Fruit fly (Drosophila melanogaster) whole organism, embryonic: Measurements from ENCODE around the gene CG9044.

Experiments used
- Atf6 ChIP-seq: fragments of 200-800 bp; sonication (Bioruptor generic); IDR thresholded peaks from 2 replicates; pipeline ENCODE4 v1.3.6; 2022; ENCODE audit warnings: missing biosample characterization, missing genetic modification characterization
- B-H2 ChIP-seq: fragments of 200-800 bp; sonication (Bioruptor generic); optimal IDR thresholded peaks from 2 replicates; lab custom pipeline; 2018; ENCODE audit warnings: missing biosample characterization, mild to moderate bottlenecking, missing genetic modification characterization
- CG11085 ChIP-seq: fragments of 200-800 bp; sonication (Bioruptor generic); IDR thresholded peaks from 2 replicates; pipeline ENCODE4 v1.3.6; 2022; ENCODE audit warnings: missing biosample characterization, missing genetic modification characterization
- CG11093 ChIP-seq: fragments of 200-800 bp; sonication (Bioruptor generic); IDR thresholded peaks from 3 replicates; pipeline ENCODE4 v1.3.6; 2022; ENCODE audit warnings: missing biosample characterization, missing genetic modification characterization
- CG11247 ChIP-seq: fragments of 200-800 bp; sonication (Bioruptor generic); IDR thresholded peaks from 2 replicates; pipeline ENCODE4 v1.3.6; 2022; ENCODE audit warnings: missing biosample characterization, missing genetic modification characterization
- CG11456 ChIP-seq: fragments of 200-800 bp; sonication (Bioruptor generic); IDR thresholded peaks from 3 replicates; pipeline ENCODE4 v1.3.6; 2022; ENCODE audit warnings: missing biosample characterization, missing genetic modification characterization
- CG1602 ChIP-seq: fragments of 200-800 bp; sonication (Bioruptor generic); optimal IDR thresholded peaks from 3 replicates; lab custom pipeline; 2016; ENCODE audit warnings: missing biosample characterization, missing genetic modification characterization
- CG1603 ChIP-seq: fragments of 200-800 bp; sonication (Bioruptor generic); optimal IDR thresholded peaks from 2 replicates; lab custom pipeline; 2019; ENCODE audit warnings: missing biosample characterization, mild to moderate bottlenecking, missing genetic modification characterization, moderate library complexity
- CG16813 ChIP-seq: fragments of 200-800 bp; sonication (Bioruptor generic); IDR thresholded peaks from 3 replicates; pipeline ENCODE4 v1.3.6; 2022; ENCODE audit warnings: missing biosample characterization, missing genetic modification characterization; ENCODE audit not compliant: partially characterized antibody
- CG16815 ChIP-seq: fragments of 200-800 bp; sonication (Bioruptor generic); optimal IDR thresholded peaks from 3 replicates; lab custom pipeline; 2017; ENCODE audit warnings: missing biosample characterization, mild to moderate bottlenecking, missing genetic modification characterization
- CG1832 ChIP-seq: fragments of 200-800 bp; sonication (Bioruptor generic); optimal IDR thresholded peaks from 2 replicates; lab custom pipeline; 2017; ENCODE audit warnings: missing biosample characterization, mild to moderate bottlenecking, missing genetic modification characterization, inconsistent platforms
- CG3726 ChIP-seq: fragments of 200-800 bp; sonication (Bioruptor generic); IDR thresholded peaks from 3 replicates; pipeline ENCODE4, ENCODE4 v1.3.6; 2022; ENCODE audit warnings: missing biosample characterization, missing genetic modification characterization
- CG3847 ChIP-seq: fragments of 200-800 bp; sonication (Bioruptor generic); IDR thresholded peaks from 2 replicates; pipeline ENCODE4 v1.3.6; 2022; ENCODE audit warnings: missing biosample characterization, missing genetic modification characterization
- CG42726 ChIP-seq: fragments of 200-800 bp; sonication (Bioruptor generic); IDR thresholded peaks from 2 replicates; pipeline ENCODE4 v1.3.6; 2022; ENCODE audit warnings: missing biosample characterization, missing genetic modification characterization; ENCODE audit not compliant: partially characterized antibody
- CG6272 ChIP-seq: fragments of 200-800 bp; sonication (Bioruptor generic); IDR thresholded peaks from 2 replicates; pipeline ENCODE4 v1.3.6; 2022; ENCODE audit warnings: missing biosample characterization, missing genetic modification characterization
- CG7357 ChIP-seq: fragments of 200-800 bp; sonication (Bioruptor generic); IDR thresholded peaks from 3 replicates; pipeline ENCODE4 v1.3.6; 2022; ENCODE audit warnings: missing biosample characterization, missing genetic modification characterization
- CG8089 ChIP-seq: fragments of 200-800 bp; sonication (Bioruptor generic); optimal IDR thresholded peaks from 3 replicates; lab custom pipeline; 2016; ENCODE audit warnings: missing biosample characterization, missing genetic modification characterization
- CG9437 ChIP-seq: fragments of 200-800 bp; sonication (Bioruptor generic); optimal IDR thresholded peaks from 2 replicates; lab custom pipeline; 2018; ENCODE audit warnings: missing biosample characterization, mild to moderate bottlenecking, missing genetic modification characterization
- D19B ChIP-seq: fragments of 200-800 bp; sonication (Bioruptor generic); optimal IDR thresholded peaks from 2 replicates; lab custom pipeline; 2017; ENCODE audit warnings: missing biosample characterization, mild to moderate bottlenecking, missing genetic modification characterization
- Deaf1 ChIP-seq: fragments of 200-800 bp; optimal IDR thresholded peaks from 3 replicates; lab custom pipeline; 2019; ENCODE audit warnings: missing biosample characterization, mild to moderate bottlenecking, missing genetic modification characterization, moderate library complexity
- Ets65A ChIP-seq: fragments of 200-800 bp; sonication (Bioruptor generic); peaks from one replicate; lab custom pipeline; 2016; ENCODE audit warnings: missing biosample characterization, missing genetic modification characterization
- Fer3 ChIP-seq: fragments of 200-800 bp; sonication (Bioruptor generic); optimal IDR thresholded peaks from 2 replicates; lab custom pipeline; 2018; ENCODE audit warnings: missing biosample characterization, mild to moderate bottlenecking, missing genetic modification characterization, moderate library complexity
- HLH4C ChIP-seq: fragments of 200-800 bp; sonication (Bioruptor generic); IDR thresholded peaks from 3 replicates; pipeline ENCODE4 v1.3.6; 2022; ENCODE audit warnings: missing biosample characterization, missing genetic modification characterization; ENCODE audit not compliant: partially characterized antibody
- Hsf ChIP-seq: fragments of 200-800 bp; sonication (Bioruptor generic); optimal IDR thresholded peaks from 3 replicates; lab custom pipeline; 2016; ENCODE audit warnings: missing biosample characterization, missing genetic modification characterization
- Jarid2 ChIP-seq: fragments of 200-800 bp; sonication (Bioruptor generic); optimal IDR thresholded peaks from 3 replicates; lab custom pipeline; 2017; ENCODE audit warnings: mild to moderate bottlenecking, missing biosample characterization, missing genetic modification reagents, missing genetic modification characterization
- Lhr ChIP-seq: fragments of 200-800 bp; sonication (Bioruptor generic); optimal IDR thresholded peaks from 3 replicates; lab custom pipeline; 2017; ENCODE audit warnings: mild to moderate bottlenecking, missing biosample characterization, missing genetic modification reagents, missing genetic modification characterization
- MESR4 ChIP-seq: fragments of 200-800 bp; sonication (Bioruptor generic); optimal IDR thresholded peaks from 2 replicates; lab custom pipeline; 2018; ENCODE audit warnings: missing biosample characterization, mild to moderate bottlenecking, missing genetic modification characterization, moderate library complexity
- Rx ChIP-seq: fragments of 200-800 bp; sonication (Bioruptor generic); IDR thresholded peaks from 2 replicates; pipeline ENCODE4 v1.3.6; 2022; ENCODE audit warnings: missing biosample characterization, missing genetic modification characterization
- Sry-β ChIP-seq: fragments of 200-800 bp; sonication (Bioruptor generic); optimal IDR thresholded peaks from 2 replicates; lab custom pipeline; 2018; ENCODE audit warnings: missing biosample characterization, mild to moderate bottlenecking, missing genetic modification characterization, moderate library complexity
- Trl ChIP-seq, 3 experiments: fragments of >200 bp in 2 of 3; fragments of 200-800 bp in 1 of 3; sonication (Bioruptor generic) in 1 of 3; optimal IDR thresholded peaks; 2 replicates in 1 of 3; 3 replicates in 2 of 3; lab custom pipeline; 2016 to 2017; ENCODE audit warnings: missing biosample characterization in 1 of 3, missing genetic modification characterization in 1 of 3
- abd-A ChIP-seq: fragments of 200-800 bp; sonication (Bioruptor generic); optimal IDR thresholded peaks from 3 replicates; lab custom pipeline; 2019; ENCODE audit warnings: missing biosample characterization, mild to moderate bottlenecking, missing genetic modification characterization, moderate library complexity
- ato ChIP-seq: fragments of 200-800 bp; sonication (Bioruptor generic); IDR thresholded peaks from 2 replicates; pipeline ENCODE4 v1.3.6; 2022; ENCODE audit warnings: missing biosample characterization, missing genetic modification characterization; ENCODE audit not compliant: partially characterized antibody
- bowl ChIP-seq: fragments of 200-800 bp; sonication (Bioruptor generic); IDR thresholded peaks from 2 replicates; pipeline ENCODE4 v1.3.6; 2022; ENCODE audit warnings: missing biosample characterization, missing genetic modification characterization
- cad ChIP-seq: fragments of >200 bp; optimal IDR thresholded peaks from 2 replicates; lab custom pipeline; 2017; ENCODE audit warnings: missing biosample characterization, missing genetic modification characterization
- cg ChIP-seq: fragments of 200-800 bp; sonication (Bioruptor generic); optimal IDR thresholded peaks from 3 replicates; lab custom pipeline; 2019; ENCODE audit warnings: missing biosample characterization, mild to moderate bottlenecking, missing genetic modification characterization, moderate library complexity
- chinmo ChIP-seq: fragments of 200-800 bp; sonication (Bioruptor generic); IDR thresholded peaks from 4 replicates; pipeline ENCODE4 v1.3.6; 2022; ENCODE audit warnings: missing biosample characterization, missing genetic modification characterization; ENCODE audit not compliant: partially characterized antibody
- crol ChIP-seq: fragments of 200-800 bp; sonication (Bioruptor generic); IDR thresholded peaks from 2 replicates; pipeline ENCODE4 v1.3.6; 2022; ENCODE audit warnings: missing biosample characterization, missing genetic modification characterization
- ewg ChIP-seq: fragments of 200-800 bp; sonication (Bioruptor generic); optimal IDR thresholded peaks from 3 replicates; lab custom pipeline; 2017; ENCODE audit warnings: mild to moderate bottlenecking, missing biosample characterization, missing genetic modification reagents, missing genetic modification characterization
- gfzf ChIP-seq: fragments of 200-800 bp; sonication (Bioruptor generic); optimal IDR thresholded peaks from 2 replicates; lab custom pipeline; 2016; ENCODE audit warnings: missing biosample characterization, mild to moderate bottlenecking, missing genetic modification characterization, moderate library complexity
- hkb ChIP-seq, 2 experiments: fragments of 200-800 bp in 1 of 2; fragments of >200 bp in 1 of 2; sonication (Bioruptor generic) in 1 of 2; IDR thresholded peaks in 1 of 2; optimal IDR thresholded peaks in 1 of 2; 2 replicates each; pipeline versions ENCODE4 v1.3.6 to Lab custom; 2017 to 2022; ENCODE audit warnings: missing biosample characterization in 1 of 2, missing genetic modification characterization in 1 of 2
- lov ChIP-seq, 2 experiments: fragments of 200-800 bp in 1 of 2; fragments of >200 bp in 1 of 2; sonication (Bioruptor generic) in 1 of 2; IDR thresholded peaks in 1 of 2; optimal IDR thresholded peaks in 1 of 2; 2 replicates in 1 of 2; 3 replicates in 1 of 2; pipeline versions ENCODE4 v1.3.6 to Lab custom; 2017 to 2022; ENCODE audit warnings: missing biosample characterization in 1 of 2, missing genetic modification characterization in 1 of 2
- pros ChIP-seq: fragments of 200-800 bp; sonication (Bioruptor generic); optimal IDR thresholded peaks from 3 replicates; lab custom pipeline; 2019; ENCODE audit warnings: missing biosample characterization, mild to moderate bottlenecking, missing genetic modification characterization, moderate library complexity
- schlank ChIP-seq: fragments of 200-800 bp; sonication (Bioruptor generic); optimal IDR thresholded peaks from 2 replicates; lab custom pipeline; 2018; ENCODE audit warnings: missing biosample characterization, mild to moderate bottlenecking, missing genetic modification characterization
- sens ChIP-seq: fragments of 200-800 bp; sonication (Bioruptor generic); peaks from one replicate; lab custom pipeline; 2016; ENCODE audit warnings: missing biosample characterization, missing genetic modification characterization
- ssp ChIP-seq: fragments of 200-800 bp; sonication (Bioruptor generic); IDR thresholded peaks from 2 replicates; pipeline ENCODE4 v1.3.6; 2022; ENCODE audit warnings: missing biosample characterization, missing genetic modification characterization
- tll ChIP-seq, 2 experiments: fragments of 200-800 bp in 1 of 2; fragments of >200 bp in 1 of 2; sonication (Bioruptor generic) in 1 of 2; optimal IDR thresholded peaks; 2 replicates each; lab custom pipeline; 2017 to 2019; ENCODE audit warnings: missing biosample characterization in 2 of 2, missing genetic modification characterization in 2 of 2, mild to moderate bottlenecking in 1 of 2, moderate library complexity in 1 of 2
- toy ChIP-seq: fragments of 200-800 bp; sonication (Bioruptor generic); IDR thresholded peaks from 2 replicates; pipeline ENCODE4 v1.3.6; 2022; ENCODE audit warnings: missing biosample characterization, missing genetic modification characterization
- vvl ChIP-seq: fragments of 200-800 bp; sonication (Bioruptor generic); IDR thresholded peaks from 2 replicates; pipeline ENCODE4 v1.3.6; 2022; ENCODE audit warnings: missing biosample characterization, missing genetic modification characterization
- z ChIP-seq: fragments of 200-800 bp; sonication (Bioruptor generic); IDR thresholded peaks from 3 replicates; pipeline ENCODE4 v1.3.6; 2022; ENCODE audit warnings: missing biosample characterization, missing genetic modification characterization

CG9044 gene

DNA sequence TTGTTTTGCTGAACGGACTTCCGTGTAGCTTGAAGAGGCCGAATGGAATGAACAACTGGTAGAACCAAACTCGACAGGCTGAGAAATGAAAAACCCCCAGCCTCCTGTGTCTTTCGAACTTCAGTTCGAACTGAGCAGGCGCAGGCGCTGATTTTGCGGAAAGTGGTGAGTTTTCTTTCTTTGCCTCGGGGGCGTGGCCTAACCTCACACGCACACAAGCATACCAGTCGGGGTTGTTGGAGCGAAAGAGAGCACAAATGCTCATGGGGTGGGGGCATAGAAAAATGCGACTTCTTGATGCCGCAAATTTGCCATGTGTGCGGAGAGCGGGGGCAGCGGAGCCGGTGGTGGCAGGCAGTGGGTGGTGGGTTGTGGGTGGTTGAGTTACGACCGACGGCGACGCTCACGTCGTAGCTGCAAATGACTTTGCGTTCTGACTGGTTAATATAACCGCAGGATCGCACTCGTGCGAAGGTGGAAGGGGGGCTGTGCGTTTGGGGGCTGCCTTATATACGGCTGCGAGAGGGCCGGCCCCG is 25.6 kb upstream of the CG9044 start, which contains the start of gene CG9016 (continued):
- TF ChIP-seq crol (GFP tag; lab: Robert Waterston, UW) (peak; percentile 89), Sry-β (GFP tag; lab: Kevin White, UChicago) (no peak), D19B (no peak), HLH4C (GFP tag; lab: Robert Waterston, UW) (no peak), CG42726 (GFP tag; lab: Robert Waterston, UW) (peak; percentile 33; the same call in 1 of the 2 replicates), ato (no peak), CG16815 (GFP tag; lab: Kevin White, UChicago) (no peak), hkb (optimal IDR thresholded peaks at IDR 0.05; lab: Kevin White, UChicago) (no peak), hkb (GFP tag; IDR thresholded peaks at IDR 0.05; lab: Robert Waterston, UW) (no peak), CG11093 (GFP tag; lab: Robert Waterston, UW) (no peak), CG11456 (GFP tag; lab: Robert Waterston, UW) (no peak), vvl (GFP tag; lab: Robert Waterston, UW) (no peak), pros (peak; percentile 27), Fer3 (tag; lab: Kevin White, UChicago) (no peak), CG3726 (no peak), toy (GFP tag; lab: Robert Waterston, UW) (0 out of 2 replicates have a peak, but pooled peaks have one; percentile 28), Jarid2 (GFP tag; lab: Kevin White, UChicago) (peak; percentile 25), CG11085 (GFP tag; lab: Robert Waterston, UW) (no peak), ssp (GFP tag; lab: Robert Waterston, UW) (no peak), CG1832 (GFP tag; lab: Kevin White, UChicago) (peak; percentile 66), Hsf (GFP tag; lab: Kevin White, UChicago) (no peak), ewg (GFP tag; lab: Kevin White, UChicago) (peak; percentile 86), abd-A (no peak), Deaf1 (tag; lab: Kevin White, UChicago) (peak; percentile 83), z (GFP tag; lab: Robert Waterston, UW) (no peak), CG7357 (GFP tag; lab: Robert Waterston, UW) (no peak), CG8089 (no peak), CG16813 (GFP tag; lab: Robert Waterston, UW) (no peak), Trl (optimal IDR thresholded peaks at IDR 0.05; lab: Kevin White, UChicago) (peak in 1 of 2 experiments; percentile 9), Trl (GFP tag; optimal IDR thresholded peaks at IDR 0.05; lab: Kevin White, UChicago) (no peak), B-H2 (GFP tag; lab: Kevin White, UChicago) (no peak), cg (GFP tag; lab: Kevin White, UChicago) (peak; percentile 73), tll (GFP tag; optimal IDR thresholded peaks at IDR 0.05; lab: Kevin White, UChicago) (peak in 1 of 2 experiments; percentile 15), sens (no peak), gfzf (GFP tag; lab: Kevin White, UChicago) (no peak), cad (no peak), CG9437 (no peak), Lhr (GFP tag; lab: Kevin White, UChicago) (no peak), CG3847 (GFP tag; lab: Robert Waterston, UW) (no peak), CG6272 (GFP tag; lab: Robert Waterston, UW) (no peak), CG11247 (GFP tag; lab: Robert Waterston, UW) (no peak), Atf6 (no peak), Rx (GFP tag; lab: Robert Waterston, UW) (no peak), lov (optimal IDR thresholded peaks at IDR 0.05; lab: Kevin White, UChicago) (no peak), lov (GFP tag; IDR thresholded peaks at IDR 0.05; lab: Robert Waterston, UW) (no peak), CG1602 (GFP tag; lab: Kevin White, UChicago) (no peak), Ets65A (no peak), bowl (GFP tag; lab: Robert Waterston, UW) (no peak), CG1603 (no peak), schlank (tag; lab: Kevin White, UChicago) (no peak), chinmo (GFP tag; lab: Robert Waterston, UW) (0 out of 4 replicates have a peak, but pooled peaks have one; percentile 75), MESR4 (GFP tag; lab: Kevin White, UChicago) (no peak)
